Fruit fly (Drosophila melanogaster) whole organism, adult: Measurements from ENCODE around the gene Dph1.

Experiments
- CG11617 ChIP-seq: fragments of 200-800 bp; sonication (Bioruptor generic); optimal IDR thresholded peaks from 2 replicates; lab custom pipeline; 2017; ENCODE audit warnings: mild to moderate bottlenecking, missing biosample characterization, missing genetic modification reagents, missing genetic modification characterization
- CG12768 ChIP-seq: fragments of 200-800 bp; sonication (Bioruptor generic); optimal IDR thresholded peaks from 2 replicates; lab custom pipeline; 2017; ENCODE audit warnings: missing biosample characterization, missing genetic modification characterization, mild to moderate bottlenecking, moderate library complexity, missing genetic modification reagents
- CG14711 ChIP-seq: fragments of 200-800 bp; sonication (Bioruptor generic); optimal IDR thresholded peaks from 2 replicates; lab custom pipeline; 2018; ENCODE audit warnings: missing biosample characterization, mild to moderate bottlenecking, missing genetic modification characterization, moderate library complexity
- CG1620 ChIP-seq: fragments of 200-800 bp; sonication (Bioruptor generic); optimal IDR thresholded peaks from 2 replicates; lab custom pipeline; 2016; ENCODE audit warnings: missing biosample characterization, missing genetic modification characterization
- CG33017 ChIP-seq: fragments of 200-800 bp; sonication (Bioruptor generic); optimal IDR thresholded peaks from 2 replicates; lab custom pipeline; 2018; ENCODE audit warnings: missing biosample characterization, mild to moderate bottlenecking, missing genetic modification characterization, moderate library complexity
- CG5204 ChIP-seq: fragments of 200-800 bp; sonication (Bioruptor generic); optimal IDR thresholded peaks from 2 replicates; lab custom pipeline; 2016; ENCODE audit warnings: missing biosample characterization, missing genetic modification characterization
- CG7045 ChIP-seq: fragments of 200-800 bp; sonication (Bioruptor generic); optimal IDR thresholded peaks from 2 replicates; lab custom pipeline; 2017; ENCODE audit warnings: missing biosample characterization, mild to moderate bottlenecking, missing genetic modification characterization
- CG7101 ChIP-seq: fragments of 200-800 bp; sonication (Bioruptor generic); optimal IDR thresholded peaks from 2 replicates; lab custom pipeline; 2018; ENCODE audit warnings: missing biosample characterization, mild to moderate bottlenecking, missing genetic modification characterization, moderate library complexity
- Clk ChIP-seq: fragments of 200-800 bp; sonication (Bioruptor generic); optimal IDR thresholded peaks from 2 replicates; lab custom pipeline; 2017; ENCODE audit warnings: missing biosample characterization, missing genetic modification characterization
- Crg-1 ChIP-seq: fragments of 200-800 bp; sonication (Bioruptor generic); optimal IDR thresholded peaks from 2 replicates; lab custom pipeline; 2016; ENCODE audit warnings: missing biosample characterization, missing genetic modification characterization
- Hr96 ChIP-seq: fragments of 200-800 bp; sonication (Bioruptor generic); optimal IDR thresholded peaks from 2 replicates; lab custom pipeline; 2016; ENCODE audit warnings: missing biosample characterization, missing genetic modification characterization
- Mnt ChIP-seq: fragments of 200-800 bp; sonication (Bioruptor generic); optimal IDR thresholded peaks from 2 replicates; lab custom pipeline; 2016; ENCODE audit warnings: missing biosample characterization, mild to moderate bottlenecking, missing genetic modification characterization
- bab1 ChIP-seq: fragments of 200-800 bp; sonication (Bioruptor generic); optimal IDR thresholded peaks from 3 replicates; lab custom pipeline; 2019; ENCODE audit warnings: missing biosample characterization, mild to moderate bottlenecking, missing genetic modification characterization, moderate library complexity
- cic ChIP-seq: fragments of 200-800 bp; sonication (Bioruptor generic); optimal IDR thresholded peaks from 2 replicates; lab custom pipeline; 2017; ENCODE audit warnings: missing biosample characterization, mild to moderate bottlenecking, missing genetic modification characterization, moderate library complexity
- cnc ChIP-seq, 2 experiments: fragments of >200 bp; optimal IDR thresholded peaks; 2 replicates each; lab custom pipeline; 2017
- kay ChIP-seq: fragments of 200-800 bp; sonication (Bioruptor generic); peaks from one replicate; lab custom pipeline; 2016; ENCODE audit warnings: missing biosample characterization, missing genetic modification characterization, borderline replicate concordance
- ovo ChIP-seq: fragments of 200-800 bp; sonication (Bioruptor generic); optimal IDR thresholded peaks from 2 replicates; lab custom pipeline; 2016; ENCODE audit warnings: missing biosample characterization, missing genetic modification characterization
- pad ChIP-seq: fragments of 200-800 bp; sonication (Bioruptor generic); optimal IDR thresholded peaks from 3 replicates; lab custom pipeline; 2017; ENCODE audit warnings: missing biosample characterization, missing genetic modification characterization, mild to moderate bottlenecking, moderate library complexity, missing genetic modification reagents
- tj ChIP-seq: fragments of 200-800 bp; sonication (Bioruptor generic); optimal IDR thresholded peaks from 3 replicates; lab custom pipeline; 2017; ENCODE audit warnings: missing biosample characterization, mild to moderate bottlenecking, missing genetic modification characterization, moderate library complexity
- toe ChIP-seq: fragments of 200-800 bp; sonication (Bioruptor generic); optimal IDR thresholded peaks from 2 replicates; lab custom pipeline; 2016; ENCODE audit warnings: missing biosample characterization, missing genetic modification characterization

Gene Dph1

dm6 chr3L:11717300-11717699 is 20.5 kb upstream of the Dph1 start:
- no peak for TF ChIP-seq Clk
- TF ChIP-seq cnc (optimal IDR thresholded peaks at IDR 0.05; lab: Kevin White, UChicago): no peak
- no peak for TF ChIP-seq CG33017 (tag; lab: Kevin White, UChicago)
- no peak for TF ChIP-seq Hr96 (GFP tag; lab: Kevin White, UChicago)
- TF ChIP-seq bab1: no peak
- TF ChIP-seq CG12768: no peak
- TF ChIP-seq pad (GFP tag; lab: Kevin White, UChicago): no peak
- TF ChIP-seq CG1620 (GFP tag; lab: Kevin White, UChicago): no peak
- TF ChIP-seq CG7101 (tag; lab: Kevin White, UChicago): no peak
- TF ChIP-seq CG14711 (tag; lab: Kevin White, UChicago): no peak
- no peak for TF ChIP-seq kay

- TF ChIP-seq CG1620 (GFP tag; lab: Kevin White, UChicago) (no peak), Clk (no peak), Hr96 (GFP tag; lab: Kevin White, UChicago) (no peak), tj (no peak), CG5204 (GFP tag; lab: Kevin White, UChicago) (no peak), cnc (optimal IDR thresholded peaks at IDR 0.05; lab: Kevin White, UChicago) (no peak), bab1 (no peak), cic (GFP tag; lab: Kevin White, UChicago) (no peak), CG33017 (tag; lab: Kevin White, UChicago) (no peak), CG11617 (GFP tag; lab: Kevin White, UChicago) (no peak)
Observed at dm6 chr3L:11716899-11717298, 20.1 kb upstream of the Dph1 start.

- TF ChIP-seq CG1620 (GFP tag; lab: Kevin White, UChicago) (no peak), kay (no peak), ovo (GFP tag; lab: Kevin White, UChicago) (no peak), bab1 (no peak), Crg-1 (GFP tag; lab: Kevin White, UChicago) (no peak), toe (GFP tag; lab: Kevin White, UChicago) (no peak), cnc (optimal IDR thresholded peaks at IDR 0.05; lab: Kevin White, UChicago) (no peak), tj (no peak), CG5204 (GFP tag; lab: Kevin White, UChicago) (no peak), Clk (no peak), CG14711 (tag; lab: Kevin White, UChicago) (no peak), pad (GFP tag; lab: Kevin White, UChicago) (no peak)
Observed at dm6 chr3L:11716347-11716746, 19.6 kb upstream of the Dph1 start.

- TF ChIP-seq toe (GFP tag; lab: Kevin White, UChicago) (no peak), CG14711 (tag; lab: Kevin White, UChicago) (no peak), bab1 (no peak), cic (GFP tag; lab: Kevin White, UChicago) (no peak), Clk (no peak)
Observed at dm6 chr3L:11715187-11715586, 18.4 kb upstream of the Dph1 start, which contains the start of gene CG14132. CG14132 (minus strand) TSS chr3L:11715285.

- no peak for TF ChIP-seq CG5204 (GFP tag; lab: Kevin White, UChicago)
- TF ChIP-seq CG12768: no peak
Observed at dm6 chr3L:11712839-11713238, 16.1 kb upstream of the Dph1 start.

dm6 chr3L:11711789-11712188 is 15.0 kb upstream of the Dph1 start:
- no peak for TF ChIP-seq CG7045 (GFP tag; lab: Kevin White, UChicago)
- TF ChIP-seq CG33017 (tag; lab: Kevin White, UChicago): no peak
- TF ChIP-seq cic (GFP tag; lab: Kevin White, UChicago): no peak
- TF ChIP-seq kay: no peak
- no peak for TF ChIP-seq Clk
- TF ChIP-seq CG12768: no peak
- no peak for TF ChIP-seq CG5204 (GFP tag; lab: Kevin White, UChicago)
- TF ChIP-seq cnc (optimal IDR thresholded peaks at IDR 0.05; lab: Kevin White, UChicago): no peak
- TF ChIP-seq CG7101 (tag; lab: Kevin White, UChicago): no peak
- TF ChIP-seq CG14711 (tag; lab: Kevin White, UChicago): no peak

- TF ChIP-seq CG7045 (GFP tag; lab: Kevin White, UChicago) (no peak), pad (GFP tag; lab: Kevin White, UChicago) (peak; percentile 18), toe (GFP tag; lab: Kevin White, UChicago) (no peak), CG11617 (GFP tag; lab: Kevin White, UChicago) (no peak), bab1 (peak; percentile 60), Hr96 (GFP tag; lab: Kevin White, UChicago) (no peak), tj (no peak), Clk (no peak), Mnt (GFP tag; lab: Kevin White, UChicago) (peak; percentile 37), cic (GFP tag; lab: Kevin White, UChicago) (peak; percentile 52), CG5204 (GFP tag; lab: Kevin White, UChicago) (no peak), kay (no peak), ovo (GFP tag; lab: Kevin White, UChicago) (no peak), Crg-1 (GFP tag; lab: Kevin White, UChicago) (peak; percentile 15), CG14711 (tag; lab: Kevin White, UChicago) (no peak), CG1620 (GFP tag; lab: Kevin White, UChicago) (no peak), CG7101 (tag; lab: Kevin White, UChicago) (peak; percentile 18)
Observed at dm6 chr3L:11711059-11711628, 14.4 kb upstream of the Dph1 start, which contains the start of gene crim. crim (minus strand) TSS chr3L:11711386.
